Fruit fly (Drosophila melanogaster): ENCODE results near the gene GstZ2.

The GstZ2 gene

DNA sequence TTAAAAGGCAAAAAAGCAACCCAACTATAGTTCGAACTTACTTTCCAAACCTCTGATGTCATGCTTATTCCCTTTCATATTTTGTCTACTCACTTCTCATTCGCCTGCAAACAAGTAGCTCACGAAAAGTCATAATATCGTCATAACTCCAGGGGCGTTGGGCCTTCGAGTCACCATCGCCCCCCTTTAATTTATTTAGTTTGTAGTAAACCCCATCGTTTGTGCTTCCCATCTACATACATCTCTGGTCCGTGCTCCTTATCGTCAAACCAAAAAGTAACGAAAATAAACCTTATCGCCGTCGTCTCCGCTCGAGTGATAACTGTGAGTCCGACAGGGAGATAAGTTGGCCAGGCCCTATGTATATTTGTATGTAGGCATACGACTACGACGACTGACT lies 31.5 kb downstream of the GstZ2 start:
- peak; percentile 7 for TF ChIP-seq OdsH (GFP tag; optimal IDR thresholded peaks at IDR 0.05)
- no peak for TF ChIP-seq CG10669 (GFP tag; optimal IDR thresholded peaks at IDR 0.05)
- TF ChIP-seq Smox (GFP tag; optimal IDR thresholded peaks at IDR 0.05) = peak; percentile 63
- TF ChIP-seq Met (GFP tag; optimal IDR thresholded peaks at IDR 0.05) = peak; percentile 71
- TF ChIP-seq CG10631 (GFP tag; optimal IDR thresholded peaks at IDR 0.05) = no peak
- peak; percentile 70 for TF ChIP-seq Eip78C (GFP tag)
- TF ChIP-seq CG1621 (tag; optimal IDR thresholded peaks at IDR 0.05) = no peak
- peak; percentile 41 for TF ChIP-seq lz (GFP tag; optimal IDR thresholded peaks at IDR 0.05)
- TF ChIP-seq Sox15 (GFP tag; optimal IDR thresholded peaks at IDR 0.05) = no peak
- TF ChIP-seq Hr38 (GFP tag; optimal IDR thresholded peaks at IDR 0.05) = no peak
- peak; percentile 39 for TF ChIP-seq CG6792 (GFP tag; optimal IDR thresholded peaks at IDR 0.05)
- TF ChIP-seq achi (GFP tag; optimal IDR thresholded peaks at IDR 0.05) = peak; percentile 39
- TF ChIP-seq spab (GFP tag; optimal IDR thresholded peaks at IDR 0.05) = no peak
- TF ChIP-seq CG16779 (tag; optimal IDR thresholded peaks at IDR 0.05) = no peak
- peak; percentile 27 for TF ChIP-seq CG34406 (GFP tag; optimal IDR thresholded peaks at IDR 0.05)
- TF ChIP-seq CG8119 (GFP tag; IDR thresholded peaks at IDR 0.05) = no peak
- no peak for TF ChIP-seq CG8319 (GFP tag; optimal IDR thresholded peaks at IDR 0.05)
- no peak for TF ChIP-seq pdm3 (GFP tag; optimal IDR thresholded peaks at IDR 0.05)
- peak; percentile 21 for TF ChIP-seq Hr4 (GFP tag; optimal IDR thresholded peaks at IDR 0.05)
- TF ChIP-seq Ets21C (GFP tag; optimal IDR thresholded peaks at IDR 0.05) = peak; percentile 2
- TF ChIP-seq CG3919 (GFP tag; optimal IDR thresholded peaks at IDR 0.05) = peak; percentile 9
- TF ChIP-seq Blimp-1 (GFP tag; optimal IDR thresholded peaks at IDR 0.05) = peak; percentile 15
- TF ChIP-seq CG8632 (GFP tag; optimal IDR thresholded peaks at IDR 0.05) = no peak
- TF ChIP-seq topi (GFP tag; optimal IDR thresholded peaks at IDR 0.05) = peak; percentile 56
- TF ChIP-seq Lpt (GFP tag; optimal IDR thresholded peaks at IDR 0.05) = no peak
- no peak for TF ChIP-seq CG6276 (GFP tag; optimal IDR thresholded peaks at IDR 0.05)
- TF ChIP-seq CG6163 (GFP tag; IDR thresholded peaks at IDR 0.05) = peak; percentile 52; the same call in 2 of the 3 replicates
- TF ChIP-seq eg (GFP tag; IDR thresholded peaks at IDR 0.05) = no peak
- TF ChIP-seq net (GFP tag; optimal IDR thresholded peaks at IDR 0.05) = no peak
- peak; percentile 75 for TF ChIP-seq fkh (GFP tag; optimal IDR thresholded peaks at IDR 0.05)
- peak; percentile 60 for TF ChIP-seq CG31627 (GFP tag; optimal IDR thresholded peaks at IDR 0.05)
- no peak for TF ChIP-seq CG3032 (tag; optimal IDR thresholded peaks at IDR 0.05)
- no peak for TF ChIP-seq CG11762 (GFP tag; optimal IDR thresholded peaks at IDR 0.05; ENCODE audit: insufficient read depth)
- no peak for TF ChIP-seq CG9139 (GFP tag; optimal IDR thresholded peaks at IDR 0.05)
- TF ChIP-seq cyc (GFP tag; optimal IDR thresholded peaks at IDR 0.05) = peak; percentile 60
- no peak for TF ChIP-seq CG15336 (GFP tag; IDR thresholded peaks at IDR 0.05)
- no peak for TF ChIP-seq Ets96B (tag; optimal IDR thresholded peaks at IDR 0.05)
- no peak for TF ChIP-seq dac (GFP tag; optimal IDR thresholded peaks at IDR 0.05)
- TF ChIP-seq CG11902 (GFP tag; optimal IDR thresholded peaks at IDR 0.05) = no peak
- peak; percentile 19 for TF ChIP-seq acj6 (GFP tag; optimal IDR thresholded peaks at IDR 0.05)
- no peak for TF ChIP-seq CG7368 (GFP tag; optimal IDR thresholded peaks at IDR 0.05)
- no peak for TF ChIP-seq dsx (GFP tag; optimal IDR thresholded peaks at IDR 0.05; ENCODE audit: poor library complexity, severe bottlenecking)
- TF ChIP-seq CG32006 (GFP tag; optimal IDR thresholded peaks at IDR 0.05) = no peak
- TF ChIP-seq salr (GFP tag; optimal IDR thresholded peaks at IDR 0.05) = no peak
- TF ChIP-seq ss (GFP tag; optimal IDR thresholded peaks at IDR 0.05) = no peak
- TF ChIP-seq fd59A (GFP tag; optimal IDR thresholded peaks at IDR 0.05) = no peak
- no peak for TF ChIP-seq CG6854 (GFP tag; optimal IDR thresholded peaks at IDR 0.05)
- peak; percentile 89 for TF ChIP-seq svp (GFP tag)
- TF ChIP-seq Sox14 (GFP tag; optimal IDR thresholded peaks at IDR 0.05) = peak; percentile 60
- TF ChIP-seq CG4318 (GFP tag; optimal IDR thresholded peaks at IDR 0.05) = no peak
- no peak for TF ChIP-seq CG6808 (GFP tag; optimal IDR thresholded peaks at IDR 0.05)
- TF ChIP-seq Eip93F (GFP tag; optimal IDR thresholded peaks at IDR 0.05) = peak; percentile 90
- peak; percentile 96 for TF ChIP-seq vri (GFP tag; optimal IDR thresholded peaks at IDR 0.05)

Measured in whole organism, prepupa.